Fruit fly (Drosophila melanogaster) Kc167 (cell line): ENCODE results near the gene CG8087.

Experiments
- Sin3A ChIP-seq: fragments of >200 bp; optimal IDR thresholded peaks from 2 replicates; lab custom pipeline; 2018; ENCODE audit warnings: missing external identifiers
- psq ChIP-seq: fragments of >200 bp; optimal IDR thresholded peaks from 2 replicates; lab custom pipeline; 2017; ENCODE audit warnings: missing external identifiers

- TF ChIP-seq psq (lab: Kevin White, UChicago), result peak; percentile 90
- TF ChIP-seq Sin3A, result no peak
Observed at dm6 chr3R:14575718-14576187, 11.1 kb upstream of the CG8087 start, which contains the start of gene CG7987.
